Worm (Caenorhabditis elegans): Measurements from ENCODE around the gene spp-9.

The spp-9 gene

DNA sequence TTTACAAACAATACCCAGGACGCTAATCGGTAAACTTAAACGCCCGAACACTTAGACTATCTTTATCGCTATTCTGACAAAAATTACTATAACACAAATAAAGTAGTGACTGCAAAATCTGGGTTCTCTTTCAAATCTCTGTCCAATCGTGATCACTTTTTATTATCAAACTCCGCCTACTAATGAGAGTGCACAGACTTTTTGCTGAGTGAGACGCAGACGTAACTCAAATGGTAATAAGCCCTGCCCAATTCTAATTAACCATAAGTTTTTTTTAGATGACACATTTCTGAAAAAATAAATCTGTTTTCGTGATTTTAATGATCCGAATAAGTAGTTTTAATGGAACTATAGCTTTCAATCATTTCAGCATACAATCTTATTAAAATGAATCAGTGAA, 15.2 kb upstream of the spp-9 start (continued):
- TF ChIP-seq snu-23 (GFP tag; optimal IDR thresholded peaks at IDR 0.05) (no peak), ztf-4 (tag; optimal IDR thresholded peaks at IDR 0.05) (no peak), fkh-10 (GFP tag; optimal IDR thresholded peaks at IDR 0.05) (no peak), lin-14 (GFP tag; optimal IDR thresholded peaks at IDR 0.05) (no peak), ceh-8 (GFP tag; optimal IDR thresholded peaks at IDR 0.05) (no peak), C04F5.9 (tag; optimal IDR thresholded peaks at IDR 0.05) (no peak), lir-3 (tag; optimal IDR thresholded peaks at IDR 0.05; ENCODE audit: poor library complexity) (no peak), unc-30 (tag; optimal IDR thresholded peaks at IDR 0.05) (no peak), lin-39 (tag; optimal IDR thresholded peaks at IDR 0.05) (no peak), ces-1 (GFP tag; optimal IDR thresholded peaks at IDR 0.05) (no peak), tbx-2 (tag; optimal IDR thresholded peaks at IDR 0.05) (no peak), sup-37 (GFP tag; optimal IDR thresholded peaks at IDR 0.05) (no peak), nhr-19 (GFP tag; conservative IDR thresholded peaks at IDR 0.05) (no peak), lin-35 (GFP tag; optimal IDR thresholded peaks at IDR 0.05) (peak in 1 of 2 experiments; percentile 1), sox-4 (tag; optimal IDR thresholded peaks at IDR 0.05) (no peak), dpl-1 (GFP tag; optimal IDR thresholded peaks at IDR 0.05) (no peak), C16A3.4 (tag; optimal IDR thresholded peaks at IDR 0.05) (no peak), dsc-1 (tag; optimal IDR thresholded peaks at IDR 0.05) (peak; percentile 51), snpc-4 (tag; optimal IDR thresholded peaks at IDR 0.05) (no peak), nhr-84 (tag; optimal IDR thresholded peaks at IDR 0.05) (no peak), skn-1 (tag; optimal IDR thresholded peaks at IDR 0.05) (peak; percentile 48), nhr-12 (tag; optimal IDR thresholded peaks at IDR 0.05) (no peak), grh-1 (GFP tag; IDR thresholded peaks at IDR 0.05) (no peak), lin-13 (GFP tag; optimal IDR thresholded peaks at IDR 0.05) (no peak), pag-3 (tag; optimal IDR thresholded peaks at IDR 0.05; ENCODE audit: borderline replicate concordance, insufficient read depth) (no peak), mef-2 (tag; optimal IDR thresholded peaks at IDR 0.05) (no peak), elt-3 (tag; optimal IDR thresholded peaks at IDR 0.05) (no peak)

DNA sequence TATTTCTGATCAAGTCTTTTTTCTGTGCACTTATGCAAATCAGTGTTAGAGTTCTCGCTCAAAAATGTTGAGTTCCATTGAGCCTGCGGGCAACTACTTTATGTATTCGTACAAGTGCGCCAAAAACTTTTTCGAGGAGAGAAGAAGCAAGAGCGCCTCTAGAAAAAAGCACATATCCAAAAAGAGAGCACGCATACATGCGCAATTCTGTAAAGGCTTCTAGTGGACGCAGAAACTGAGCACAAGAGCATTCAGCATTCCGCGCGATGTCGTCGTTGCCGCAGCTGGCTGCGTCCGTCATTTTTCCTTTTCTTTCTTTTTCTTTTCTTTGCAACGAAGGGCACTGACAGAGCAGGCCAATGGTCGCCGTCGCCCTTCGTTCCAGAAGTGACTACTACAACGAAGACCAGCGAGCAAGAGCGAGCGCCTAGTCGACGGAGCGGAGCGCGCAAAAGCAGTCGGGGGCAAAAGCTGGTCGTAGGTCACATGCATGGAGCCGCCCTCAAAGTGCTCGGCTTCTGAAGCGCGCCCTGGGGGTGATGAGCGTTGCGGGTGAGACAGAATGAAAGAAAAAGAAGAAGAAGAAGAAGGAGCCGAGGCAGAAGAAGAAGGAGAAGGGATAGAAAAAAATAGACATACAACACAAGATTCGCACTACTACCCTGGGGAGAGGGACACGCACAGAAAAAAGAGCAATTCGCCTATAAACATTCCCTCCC, 14.5 kb upstream of the spp-9 start:
- TF ChIP-seq snu-23 (GFP tag; optimal IDR thresholded peaks at IDR 0.05) = peak; percentile 61
- no peak for TF ChIP-seq nhr-12 (tag; optimal IDR thresholded peaks at IDR 0.05)
- TF ChIP-seq lin-39 (tag; optimal IDR thresholded peaks at IDR 0.05) = no peak
- TF ChIP-seq egl-13 (tag; optimal IDR thresholded peaks at IDR 0.05) = peak; percentile 75
- TF ChIP-seq sox-4 (tag; optimal IDR thresholded peaks at IDR 0.05) = peak; percentile 63
- TF ChIP-seq unc-130 (tag; optimal IDR thresholded peaks at IDR 0.05) = peak; percentile 1
- no peak for TF ChIP-seq sptf-1 (tag; optimal IDR thresholded peaks at IDR 0.05)
- no peak for TF ChIP-seq hlh-4 (tag; optimal IDR thresholded peaks at IDR 0.05)
- peak; percentile 45 for TF ChIP-seq nhr-19 (GFP tag; conservative IDR thresholded peaks at IDR 0.05)
- TF ChIP-seq C16A3.4 (tag; optimal IDR thresholded peaks at IDR 0.05) = no peak
- TF ChIP-seq nhr-90 (tag; optimal IDR thresholded peaks at IDR 0.05; ENCODE audit: poor library complexity) = no peak
- no peak for TF ChIP-seq lin-13 (GFP tag; optimal IDR thresholded peaks at IDR 0.05)
- peak; percentile 6 for TF ChIP-seq skn-1 (tag; optimal IDR thresholded peaks at IDR 0.05)
- TF ChIP-seq snpc-4 (tag; optimal IDR thresholded peaks at IDR 0.05) = no peak
- TF ChIP-seq efl-1 (optimal IDR thresholded peaks at IDR 0.05) = peak in 1 of 2 experiments; percentile 4
- no peak for TF ChIP-seq efl-1 (GFP tag; optimal IDR thresholded peaks at IDR 0.05 in 1 of 2)
- TF ChIP-seq zag-1 (tag; optimal IDR thresholded peaks at IDR 0.05) = peak; percentile 6
- TF ChIP-seq lin-35 (GFP tag; optimal IDR thresholded peaks at IDR 0.05) = peak in 1 of 2 experiments; percentile 38
- peak; percentile 81 for TF ChIP-seq tbx-2 (tag; optimal IDR thresholded peaks at IDR 0.05)
- TF ChIP-seq nhr-47 (tag; optimal IDR thresholded peaks at IDR 0.05) = peak; percentile 78
- peak; percentile 60 for TF ChIP-seq isw-1 (GFP tag; IDR thresholded peaks at IDR 0.05)
- no peak for TF ChIP-seq ets-5 (GFP tag; IDR thresholded peaks at IDR 0.05)
- no peak for TF ChIP-seq ceh-63 (GFP tag; optimal IDR thresholded peaks at IDR 0.05)
- no peak for TF ChIP-seq aha-1 (tag; optimal IDR thresholded peaks at IDR 0.05)
- TF ChIP-seq blmp-1 (tag; optimal IDR thresholded peaks at IDR 0.05) = no peak
- no peak for TF ChIP-seq Y116A8C.19 (tag; optimal IDR thresholded peaks at IDR 0.05; ENCODE audit: borderline replicate concordance)
- TF ChIP-seq egl-27 (tag; optimal IDR thresholded peaks at IDR 0.05) = no peak
- no peak for TF ChIP-seq ztf-11 (tag; optimal IDR thresholded peaks at IDR 0.05)
- no peak for TF ChIP-seq ama-1 (optimal IDR thresholded peaks at IDR 0.05)
- TF ChIP-seq C04F5.9 (tag; optimal IDR thresholded peaks at IDR 0.05) = no peak
- no peak for TF ChIP-seq nhr-85 (tag)
- TF ChIP-seq grh-1 (GFP tag; IDR thresholded peaks at IDR 0.05) = no peak
- TF ChIP-seq unc-98 (GFP tag; IDR thresholded peaks at IDR 0.05) = no peak
- TF ChIP-seq fkh-10 (GFP tag; optimal IDR thresholded peaks at IDR 0.05) = peak; percentile 84
- no peak for TF ChIP-seq unc-30 (tag; optimal IDR thresholded peaks at IDR 0.05)
- TF ChIP-seq mep-1 (tag; optimal IDR thresholded peaks at IDR 0.05) = peak; percentile 62
- TF ChIP-seq nhr-76 (tag; optimal IDR thresholded peaks at IDR 0.05) = no peak
- TF ChIP-seq ztf-4 (tag; optimal IDR thresholded peaks at IDR 0.05) = peak; percentile 15
